5 worm cellular contexts compared by ENCODE assay signal in genomic region chrX:12834848-12835247, ce11.
TF ChIP-seq lines count a peak whose summit lies in the region.

No protein-coding gene starts in this region.

TF ChIP-seq in whole organism, L1 larva, 84 proteins besides CTCF, POLR2A, EP300 and RAD21 (continues in another document):
- TF ChIP-seq nhr-71 (tag; optimal IDR thresholded peaks at IDR 0.05; lab: Kevin White, UChicago) (peak; percentile 23), ets-5 (GFP tag; IDR thresholded peaks at IDR 0.05; lab: Robert Waterston, UW) (no peak), efl-1 (optimal IDR thresholded peaks at IDR 0.05; lab: Kevin White, UChicago) (no peak), efl-1 (GFP tag; optimal IDR thresholded peaks at IDR 0.05 in 1 of 2; lab: Kevin White, UChicago) (peak in 1 of 2 experiments; percentile 67), nhr-20 (tag; optimal IDR thresholded peaks at IDR 0.05; lab: Kevin White, UChicago) (peak; percentile 43), ceh-8 (GFP tag; optimal IDR thresholded peaks at IDR 0.05; lab: Kevin White, UChicago) (no peak), mdl-1 (tag; optimal IDR thresholded peaks at IDR 0.05; lab: Kevin White, UChicago) (peak in 1 of 2 experiments; percentile 10), lin-35 (GFP tag; optimal IDR thresholded peaks at IDR 0.05; lab: Kevin White, UChicago) (peak in 1 of 2 experiments; percentile 8), tbx-2 (tag; optimal IDR thresholded peaks at IDR 0.05; lab: Kevin White, UChicago) (peak; percentile 4), elt-3 (tag; optimal IDR thresholded peaks at IDR 0.05; lab: Kevin White, UChicago) (peak in 2 of 6 experiments; percentile 14 to 85), nhr-47 (tag; optimal IDR thresholded peaks at IDR 0.05; lab: Kevin White, UChicago) (no peak), pax-3 (tag; optimal IDR thresholded peaks at IDR 0.05; lab: Kevin White, UChicago) (no peak), pag-3 (tag; optimal IDR thresholded peaks at IDR 0.05; lab: Kevin White, UChicago; ENCODE audit: borderline replicate concordance, insufficient read depth) (peak; percentile 5), lin-14 (GFP tag; optimal IDR thresholded peaks at IDR 0.05; lab: Kevin White, UChicago) (peak; percentile 66), blmp-1 (tag; optimal IDR thresholded peaks at IDR 0.05; lab: Kevin White, UChicago) (peak; percentile 81), swsn-7 (tag; optimal IDR thresholded peaks at IDR 0.05; lab: Kevin White, UChicago) (no peak), aly-2 (tag; optimal IDR thresholded peaks at IDR 0.05; lab: Kevin White, UChicago) (no peak), nhr-85 (tag; lab: Kevin White, UChicago) (peak; percentile 64)

TF ChIP-seq in whole organism, L2 larva, 48 proteins besides CTCF, POLR2A, EP300 and RAD21 (continues in another document):
- peak; percentile 97 for TF ChIP-seq sma-3 (GFP tag; optimal IDR thresholded peaks at IDR 0.05; lab: Kevin White, UChicago)
- TF ChIP-seq nhr-25 (tag; optimal IDR thresholded peaks at IDR 0.05; lab: Kevin White, UChicago): no peak
- TF ChIP-seq ama-1 (optimal IDR thresholded peaks at IDR 0.05; lab: Kevin White, UChicago): no peak
- TF ChIP-seq ZK546.5 (tag; optimal IDR thresholded peaks at IDR 0.05; lab: Kevin White, UChicago): no peak
- no peak for TF ChIP-seq nhr-237 (tag; optimal IDR thresholded peaks at IDR 0.05; lab: Kevin White, UChicago)
- no peak for TF ChIP-seq crh-2 (tag; optimal IDR thresholded peaks at IDR 0.05; lab: Kevin White, UChicago)
- peak; percentile 90 for TF ChIP-seq sma-9 (GFP tag; optimal IDR thresholded peaks at IDR 0.05; lab: Kevin White, UChicago)
- no peak for TF ChIP-seq sma-9 (tag; optimal IDR thresholded peaks at IDR 0.05; lab: Kevin White, UChicago)
- no peak for TF ChIP-seq ztf-1 (GFP tag; conservative IDR thresholded peaks at IDR 0.05; lab: Robert Waterston, UW)
- no peak for TF ChIP-seq lin-13 (GFP tag; optimal IDR thresholded peaks at IDR 0.05; lab: Kevin White, UChicago)
- no peak for TF ChIP-seq ztf-11 (tag; optimal IDR thresholded peaks at IDR 0.05; lab: Kevin White, UChicago)
- no peak for TF ChIP-seq nhr-129 (tag; optimal IDR thresholded peaks at IDR 0.05; lab: Kevin White, UChicago)
- no peak for TF ChIP-seq nhr-23 (tag; optimal IDR thresholded peaks at IDR 0.05; lab: Kevin White, UChicago)
- TF ChIP-seq unc-55 (GFP tag; optimal IDR thresholded peaks at IDR 0.05; lab: Kevin White, UChicago): no peak
- no peak for TF ChIP-seq egl-27 (tag; optimal IDR thresholded peaks at IDR 0.05; lab: Kevin White, UChicago)
- TF ChIP-seq dmd-4 (tag; optimal IDR thresholded peaks at IDR 0.05; lab: Kevin White, UChicago): no peak
- no peak for TF ChIP-seq aly-2 (tag; optimal IDR thresholded peaks at IDR 0.05; lab: Kevin White, UChicago)
- no peak for TF ChIP-seq Y55F3AM.14 (GFP tag; optimal IDR thresholded peaks at IDR 0.05; lab: Kevin White, UChicago)
- peak; percentile 43 for TF ChIP-seq nhr-21 (tag; optimal IDR thresholded peaks at IDR 0.05; lab: Kevin White, UChicago)
- TF ChIP-seq blmp-1 (tag; optimal IDR thresholded peaks at IDR 0.05; lab: Kevin White, UChicago; ENCODE audit: insufficient read depth): no peak

TF ChIP-seq in whole organism, L3 larva, 47 proteins besides CTCF, POLR2A, EP300 and RAD21:
- peak in 1 of 3 experiments; percentile 21 for TF ChIP-seq elt-3 (tag; optimal IDR thresholded peaks at IDR 0.05; lab: Kevin White, UChicago)
- TF ChIP-seq elt-2 (tag; optimal IDR thresholded peaks at IDR 0.05; lab: Kevin White, UChicago): peak; percentile 24
- no peak for TF ChIP-seq nhr-12 (tag; optimal IDR thresholded peaks at IDR 0.05; lab: Kevin White, UChicago)
- TF ChIP-seq unc-62 (GFP tag; optimal IDR thresholded peaks at IDR 0.05; lab: Kevin White, UChicago): no peak

TF ChIP-seq in whole organism, L4 larva, 104 proteins besides CTCF, POLR2A, EP300 and RAD21:
- TF ChIP-seq F49E8.2 (tag; optimal IDR thresholded peaks at IDR 0.05; lab: Kevin White, UChicago; ENCODE audit: borderline replicate concordance) (no peak), hlh-11 (tag; optimal IDR thresholded peaks at IDR 0.05; lab: Kevin White, UChicago) (peak; percentile 37), snpc-1.2 (GFP tag; IDR thresholded peaks at IDR 0.05; lab: Robert Waterston, UW) (no peak), mdl-1 (tag; optimal IDR thresholded peaks at IDR 0.05; lab: Kevin White, UChicago) (no peak), nhr-25 (tag; optimal IDR thresholded peaks at IDR 0.05; lab: Kevin White, UChicago; ENCODE audit: borderline replicate concordance, insufficient read depth) (no peak), nhr-48 (tag; optimal IDR thresholded peaks at IDR 0.05; lab: Kevin White, UChicago) (no peak), F37D6.2 (tag; optimal IDR thresholded peaks at IDR 0.05; lab: Kevin White, UChicago) (no peak), zip-2 (tag; optimal IDR thresholded peaks at IDR 0.05; lab: Kevin White, UChicago) (no peak), aha-1 (tag; lab: Kevin White, UChicago) (no peak), nhr-42 (GFP tag; IDR thresholded peaks at IDR 0.05; lab: Robert Waterston, UW) (no peak), nhr-28 (tag; optimal IDR thresholded peaks at IDR 0.05; lab: Kevin White, UChicago) (peak; percentile 53)

TF ChIP-seq in whole organism, late embryonic, 69 proteins besides CTCF, POLR2A, EP300 and RAD21:
- no peak for TF ChIP-seq hlh-13 (GFP tag; optimal IDR thresholded peaks at IDR 0.05; lab: Kevin White, UChicago)
- TF ChIP-seq elt-2 (tag; optimal IDR thresholded peaks at IDR 0.05; lab: Kevin White, UChicago): peak; percentile 35
TF ChIP-seq in whole organism, late embryonic: peak in this region for 1.

Comparison
In these comparisons a context has a peak if more than half of its experiments do, and no peak if none do; other contexts are left out.
1. Of the 29 proteins assayed by ChIP-seq in both whole organism, L4 larva and whole organism, L1 larva: peak only in whole organism, L4 larva: nhr-28; only in whole organism, L1 larva: none; in both: none; in neither: 27; mixed calls (peak in some experiments, not most) for 1.